Worm (Caenorhabditis elegans) whole organism, late embryonic: ENCODE results near the gene C46H3.2.

Experiments used
- F13H6.1 ChIP-seq: sonication (generic microtip); optimal IDR thresholded peaks from 2 replicates; lab custom pipeline; 2016; ENCODE audit warnings: missing genetic modification characterization, missing compliant biosample characterization
- ahr-1 ChIP-seq: sonication (generic microtip); optimal IDR thresholded peaks from 2 replicates; lab custom pipeline; 2016; ENCODE audit warnings: missing genetic modification characterization, missing compliant biosample characterization
- ama-1 ChIP-seq: fragments of 150-350 bp; optimal IDR thresholded peaks from 2 replicates; lab custom pipeline; 2014
- ceh-14 ChIP-seq: sonication (generic microtip); optimal IDR thresholded peaks from 2 replicates; lab custom pipeline; 2016; ENCODE audit warnings: missing genotype, missing genetic modification characterization, missing compliant biosample characterization
- dmd-4 ChIP-seq: sonication (generic microtip); optimal IDR thresholded peaks from 2 replicates; lab custom pipeline; 2016; ENCODE audit warnings: borderline replicate concordance, missing genetic modification characterization, missing compliant biosample characterization
- fkh-10 ChIP-seq: fragments of 150-350 bp; optimal IDR thresholded peaks from 2 replicates; lab custom pipeline; 2014; ENCODE audit warnings: missing biosample characterization, missing genetic modification reagents, missing genetic modification characterization
- pqm-1 ChIP-seq: sonication (generic microtip); optimal IDR thresholded peaks from 2 replicates; lab custom pipeline; 2016; ENCODE audit warnings: missing genetic modification characterization, missing compliant biosample characterization
- ttx-3 ChIP-seq: sonication (generic microtip); optimal IDR thresholded peaks from 2 replicates; lab custom pipeline; 2016; ENCODE audit warnings: missing genetic modification reagents, missing genetic modification characterization, missing compliant biosample characterization
- unc-3 ChIP-seq, 2 experiments: fragments of 200-800 bp in 1 of 2; sonication (Bioruptor generic) in 1 of 2; sonication (generic microtip) in 1 of 2; conservative IDR thresholded peaks in 1 of 2; optimal IDR thresholded peaks in 1 of 2; 2 replicates each; pipeline versions ENCODE4 v1.3.6 to Lab custom; 2016 to 2022; ENCODE audit warnings: missing compliant biosample characterization in 2 of 2, missing genetic modification characterization in 2 of 2, missing genetic modification reagents in 1 of 2
- unc-55 ChIP-seq: sonication (generic microtip); optimal IDR thresholded peaks from 2 replicates; lab custom pipeline; 2017; ENCODE audit warnings: missing biosample characterization, missing genetic modification reagents, missing genetic modification characterization

DNA sequence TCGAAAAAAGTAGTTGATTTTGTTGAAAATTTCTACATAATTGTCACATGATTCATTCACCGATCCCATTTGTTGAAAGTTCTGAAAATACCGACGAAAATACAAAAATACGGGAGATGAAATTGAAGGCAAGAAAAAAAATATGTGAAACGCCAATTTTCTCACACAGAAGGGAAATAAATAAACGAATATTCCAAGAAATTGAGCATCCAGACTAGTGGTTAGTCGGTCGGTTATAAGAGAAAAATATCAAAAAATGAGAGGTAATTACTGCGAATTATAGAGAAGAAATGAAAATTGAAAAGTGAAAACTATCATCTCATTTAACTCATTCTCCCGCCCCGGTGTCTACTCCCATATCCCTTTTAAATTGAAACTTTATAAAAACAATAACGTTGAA, 25.0 kb upstream of the C46H3.2 start, which contains the start of gene npr-11:
- TF ChIP-seq unc-3 (GFP tag; conservative IDR thresholded peaks at IDR 0.05; lab: Robert Waterston, UW), result no peak
- no peak for TF ChIP-seq unc-3 (tag; optimal IDR thresholded peaks at IDR 0.05; lab: Kevin White, UChicago)
- no peak for TF ChIP-seq fkh-10 (GFP tag; lab: Kevin White, UChicago)
- no peak for TF ChIP-seq unc-55 (GFP tag; lab: Kevin White, UChicago)
- TF ChIP-seq F13H6.1 (tag; lab: Kevin White, UChicago), result no peak
- TF ChIP-seq dmd-4, result no peak
- no peak for TF ChIP-seq pqm-1 (tag; lab: Kevin White, UChicago)
- no peak for TF ChIP-seq ama-1 (lab: Kevin White, UChicago)
- TF ChIP-seq ttx-3, result no peak
- TF ChIP-seq ceh-14 (tag; lab: Kevin White, UChicago), result no peak
- TF ChIP-seq ahr-1, result no peak
